Worm (Caenorhabditis elegans) whole organism, young adult: ENCODE measurements around the gene pef-1.

Source experiments
- B0336.3 ChIP-seq: fragments of 200-800 bp; sonication (Bioruptor generic); IDR thresholded peaks from 2 replicates; pipeline ENCODE4 v1.3.6; 2022; ENCODE audit warnings: missing genetic modification characterization, missing compliant biosample characterization
- C17E4.6 ChIP-seq: fragments of 200-800 bp; sonication (Bioruptor generic); IDR thresholded peaks from 2 replicates; pipeline ENCODE4 v1.3.6; 2022; ENCODE audit warnings: missing genetic modification reagents, missing genetic modification characterization, missing compliant biosample characterization
- D2030.7 ChIP-seq: fragments of 200-800 bp; sonication (Bioruptor generic); IDR thresholded peaks from 2 replicates; pipeline ENCODE4 v1.3.6; 2022; ENCODE audit warnings: missing genetic modification reagents, missing genetic modification characterization, missing compliant biosample characterization
- F23B12.7 ChIP-seq: sonication (generic microtip); optimal IDR thresholded peaks from 2 replicates; lab custom pipeline; 2017; ENCODE audit warnings: missing genetic modification characterization, mild to moderate bottlenecking, missing compliant biosample characterization, antibody characterized with exemption, moderate library complexity; ENCODE audit not compliant: insufficient read depth
- F49E8.2 ChIP-seq: sonication (generic microtip); optimal IDR thresholded peaks from 3 replicates; lab custom pipeline; 2017; ENCODE audit warnings: missing genetic modification characterization, mild to moderate bottlenecking, missing compliant biosample characterization, antibody characterized with exemption, moderate library complexity; ENCODE audit not compliant: insufficient read depth
- F52B5.7 ChIP-seq: sonication (generic microtip); optimal IDR thresholded peaks from 2 replicates; lab custom pipeline; 2016; ENCODE audit warnings: mild to moderate bottlenecking, missing genetic modification characterization, missing compliant biosample characterization
- K11D2.4 ChIP-seq: fragments of 200-800 bp; sonication (Bioruptor generic); IDR thresholded peaks from 2 replicates; pipeline ENCODE4 v1.3.6; 2022; ENCODE audit warnings: missing genetic modification reagents, missing genetic modification characterization, missing compliant biosample characterization
- Y53G8AR.9 ChIP-seq: fragments of 200-800 bp; sonication (Bioruptor generic); conservative IDR thresholded peaks from 2 replicates; pipeline ENCODE4 v1.3.6; 2022; ENCODE audit warnings: missing genetic modification reagents, missing genetic modification characterization, missing compliant biosample characterization
- Y56A3A.18 ChIP-seq: fragments of 200-800 bp; sonication (Bioruptor generic); IDR thresholded peaks from 2 replicates; pipeline ENCODE4 v1.3.6; 2022; ENCODE audit warnings: missing genetic modification reagents, missing genetic modification characterization, missing compliant biosample characterization
- Y67H2A.10 ChIP-seq: fragments of 200-800 bp; sonication (Bioruptor generic); conservative IDR thresholded peaks from 2 replicates; pipeline ENCODE4 v1.3.6; 2022; ENCODE audit warnings: missing genetic modification reagents, missing genetic modification characterization, missing compliant biosample characterization
- Y95B8A.8 ChIP-seq: fragments of 200-800 bp; sonication (Bioruptor generic); IDR thresholded peaks from 2 replicates; pipeline ENCODE4 v1.3.6; 2022; ENCODE audit warnings: missing genetic modification reagents, missing genetic modification characterization, missing compliant biosample characterization
- akir-1 ChIP-seq: fragments of 200-800 bp; sonication (Bioruptor generic); optimal IDR thresholded peaks from 2 replicates; lab custom pipeline; 2018; ENCODE audit warnings: mild to moderate bottlenecking, missing genetic modification characterization, moderate library complexity, missing compliant biosample characterization
- attf-3 ChIP-seq: fragments of 200-800 bp; sonication (Bioruptor generic); conservative IDR thresholded peaks from 2 replicates; pipeline ENCODE4 v1.3.6; 2022; ENCODE audit warnings: missing genetic modification reagents, missing genetic modification characterization, missing compliant biosample characterization
- attf-6 ChIP-seq: fragments of 200-800 bp; sonication (Bioruptor generic); IDR thresholded peaks from 2 replicates; pipeline ENCODE4 v1.3.6; 2022; ENCODE audit warnings: missing genetic modification reagents, missing genetic modification characterization, missing compliant biosample characterization
- bed-1 ChIP-seq: fragments of 200-800 bp; sonication (Bioruptor generic); IDR thresholded peaks from 2 replicates; pipeline ENCODE4 v1.3.6; 2022; ENCODE audit warnings: missing genetic modification reagents, missing genetic modification characterization, missing compliant biosample characterization
- ceh-91 ChIP-seq: fragments of 200-800 bp; sonication (Bioruptor generic); IDR thresholded peaks from 2 replicates; pipeline ENCODE4 v1.3.6; 2022; ENCODE audit warnings: missing genetic modification reagents, missing genetic modification characterization, missing compliant biosample characterization
- chd-7 ChIP-seq: sonication (generic microtip); optimal IDR thresholded peaks from 2 replicates; lab custom pipeline; 2016; ENCODE audit warnings: mild to moderate bottlenecking, missing genetic modification characterization, moderate library complexity, missing compliant biosample characterization
- egl-44 ChIP-seq: fragments of 200-800 bp; sonication (Bioruptor generic); IDR thresholded peaks from 2 replicates; pipeline ENCODE4 v1.3.6; 2022; ENCODE audit warnings: missing genetic modification reagents, missing genetic modification characterization, missing compliant biosample characterization
- ekl-4 ChIP-seq: fragments of 200-800 bp; sonication (Bioruptor generic); IDR thresholded peaks from 2 replicates; pipeline ENCODE4 v1.3.6; 2022; ENCODE audit warnings: missing genetic modification reagents, missing genetic modification characterization, missing compliant biosample characterization
- fkh-3 ChIP-seq: sonication (generic microtip); optimal IDR thresholded peaks from 2 replicates; lab custom pipeline; 2016; ENCODE audit warnings: mild to moderate bottlenecking, missing genetic modification characterization, missing compliant biosample characterization
- hmg-1.2 ChIP-seq: fragments of 200-800 bp; sonication (Bioruptor generic); IDR thresholded peaks from 2 replicates; pipeline ENCODE4 v1.3.6; 2022; ENCODE audit warnings: missing genetic modification reagents, missing genetic modification characterization, missing compliant biosample characterization
- hsf-1 ChIP-seq: fragments of 200-800 bp; sonication (Bioruptor generic); IDR thresholded peaks from 2 replicates; pipeline ENCODE4 v1.3.6; 2022; ENCODE audit warnings: missing genetic modification reagents, missing genetic modification characterization, missing compliant biosample characterization
- lir-1 ChIP-seq: fragments of 200-800 bp; sonication (Bioruptor generic); conservative IDR thresholded peaks from 2 replicates; pipeline ENCODE4 v1.3.6; 2022; ENCODE audit warnings: missing genetic modification reagents, missing genetic modification characterization, missing compliant biosample characterization
- madf-6 ChIP-seq: fragments of 200-800 bp; sonication (Bioruptor generic); IDR thresholded peaks from 2 replicates; pipeline ENCODE4 v1.3.6; 2022; ENCODE audit warnings: missing genetic modification reagents, missing genetic modification characterization, missing compliant biosample characterization
- madf-8 ChIP-seq: fragments of 200-800 bp; sonication (Bioruptor generic); conservative IDR thresholded peaks from 2 replicates; pipeline ENCODE4 v1.3.6; 2022; ENCODE audit warnings: missing genetic modification reagents, missing genetic modification characterization, missing compliant biosample characterization
- mel-28 ChIP-seq: sonication (generic microtip); optimal IDR thresholded peaks from 2 replicates; lab custom pipeline; 2016; ENCODE audit warnings: borderline replicate concordance, mild to moderate bottlenecking, missing genetic modification characterization, missing compliant biosample characterization
- mes-4 ChIP-seq: sonication (generic microtip); optimal IDR thresholded peaks from 2 replicates; lab custom pipeline; 2016; ENCODE audit warnings: missing genotype, missing genetic modification characterization, missing compliant biosample characterization
- nfya-1 ChIP-seq: sonication (generic microtip); optimal IDR thresholded peaks from 2 replicates; lab custom pipeline; 2017; ENCODE audit warnings: antibody characterized with exemption, missing compliant biosample characterization, missing genetic modification characterization, borderline replicate concordance; ENCODE audit not compliant: insufficient read depth
- nfyb-1 ChIP-seq: fragments of 200-800 bp; sonication (Bioruptor generic); IDR thresholded peaks from 2 replicates; pipeline ENCODE4 v1.3.6; 2022; ENCODE audit warnings: missing genetic modification reagents, missing genetic modification characterization, missing compliant biosample characterization
- pbrm-1 ChIP-seq: fragments of 200-800 bp; sonication (Bioruptor generic); IDR thresholded peaks from 2 replicates; pipeline ENCODE4 v1.3.6; 2022; ENCODE audit warnings: missing genetic modification reagents, missing genetic modification characterization, missing compliant biosample characterization
- repo-1 ChIP-seq: sonication (generic microtip); optimal IDR thresholded peaks from 2 replicates; lab custom pipeline; 2017; ENCODE audit warnings: mild to moderate bottlenecking, missing genetic modification characterization, missing compliant biosample characterization
- rpc-1 ChIP-seq, 2 experiments: fragments of 150-350 bp in 1 of 2; sonication (generic microtip) in 1 of 2; optimal IDR thresholded peaks; 2 replicates each; lab custom pipeline; 2014 to 2018; ENCODE audit warnings: missing biosample characterization in 1 of 2, missing genetic modification characterization in 1 of 2, missing genetic modification reagents in 1 of 2, missing genotype in 1 of 2
- snpc-1.1 ChIP-seq: sonication (generic microtip); optimal IDR thresholded peaks from 2 replicates; lab custom pipeline; 2017; ENCODE audit warnings: missing genetic modification characterization, mild to moderate bottlenecking, missing compliant biosample characterization, antibody characterized with exemption, moderate library complexity, missing genotype, missing genetic modification reagents; ENCODE audit not compliant: insufficient read depth
- snpc-4 ChIP-seq, 5 experiments: fragments of 150-350 bp in 1 of 5; sonication (generic microtip) in 4 of 5; optimal IDR thresholded peaks; 2 replicates each; lab custom pipeline; 2014 to 2018; ENCODE audit warnings: missing genetic modification characterization in 5 of 5, missing biosample characterization in 3 of 5, antibody characterized with exemption in 2 of 5, mild to moderate bottlenecking in 2 of 5, missing compliant biosample characterization in 2 of 5, missing genotype in 2 of 5, moderate library complexity in 2 of 5, missing genetic modification reagents in 1 of 5
- somi-1 ChIP-seq: fragments of 200-800 bp; sonication (Bioruptor generic); optimal IDR thresholded peaks from 2 replicates; lab custom pipeline; 2018; ENCODE audit warnings: mild to moderate bottlenecking, missing genetic modification characterization, missing compliant biosample characterization
- tbx-9 ChIP-seq: sonication (generic microtip); optimal IDR thresholded peaks from 2 replicates; lab custom pipeline; 2016; ENCODE audit warnings: borderline replicate concordance, missing genetic modification characterization, inconsistent platforms, missing compliant biosample characterization
- tlf-1 ChIP-seq: fragments of 200-800 bp; sonication (Bioruptor generic); optimal IDR thresholded peaks from 2 replicates; lab custom pipeline; 2018; ENCODE audit warnings: mild to moderate bottlenecking, missing genetic modification characterization, missing compliant biosample characterization
- zim-3 ChIP-seq: sonication (generic microtip); optimal IDR thresholded peaks from 2 replicates; lab custom pipeline; 2017; ENCODE audit warnings: mild to moderate bottlenecking, missing genetic modification characterization, moderate library complexity, missing compliant biosample characterization

Gene pef-1

DNA sequence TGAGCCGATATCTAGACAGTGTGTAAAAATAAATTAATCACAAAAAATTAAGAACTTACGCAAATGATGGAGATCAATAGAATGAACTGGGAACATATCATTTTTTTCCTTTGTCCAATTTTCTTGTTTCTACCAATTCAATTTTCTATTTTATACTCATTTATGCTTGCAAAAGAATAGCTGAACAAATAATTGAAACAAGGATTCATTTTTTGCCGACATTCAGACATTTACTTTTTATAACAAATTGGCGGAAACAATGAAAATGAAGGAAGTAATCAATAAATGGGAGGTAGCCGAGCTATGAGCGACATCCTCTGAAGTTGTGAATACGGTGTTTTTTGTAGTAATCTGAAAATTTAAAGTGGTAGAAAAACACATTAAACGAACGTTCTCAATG is 9.2 kb downstream of the pef-1 start, which contains the start of gene idpp-13 (continued):
- TF ChIP-seq madf-8 (GFP tag; lab: Robert Waterston, UW) (no peak), fkh-3 (tag; lab: Kevin White, UChicago) (no peak), zim-3 (tag; lab: Kevin White, UChicago) (no peak)
- TF ChIP-seq, all 124 proteins: peak for 0

DNA sequence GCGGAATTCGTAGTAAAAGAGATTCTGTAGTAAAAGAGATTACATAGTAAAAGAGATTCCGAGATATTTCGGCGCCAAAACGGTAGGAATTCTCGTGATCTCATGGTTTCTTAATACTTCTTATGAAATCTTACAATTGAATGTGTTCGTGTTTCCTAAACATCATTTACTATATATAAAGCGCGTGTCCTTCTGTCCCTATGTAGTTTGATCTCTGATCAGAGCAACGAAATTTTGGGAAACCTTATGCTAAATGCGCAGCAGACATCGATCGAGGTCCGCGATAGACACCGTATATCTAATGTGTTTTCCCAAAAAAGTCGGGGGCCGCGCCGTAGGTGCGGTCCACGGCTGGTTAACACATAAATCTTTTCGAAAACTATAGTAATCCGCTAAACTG is 13.3 kb downstream of the pef-1 start:
- TF ChIP-seq hmg-1.2 (GFP tag; lab: Robert Waterston, UW): peak; percentile 31; the same call in 1 of the 2 replicates
- 0 out of 2 replicates have a peak, but pooled peaks have one; percentile 19 for TF ChIP-seq pbrm-1 (GFP tag; lab: Robert Waterston, UW)
- peak; percentile 64 for TF ChIP-seq snpc-1.1 (tag; lab: Kevin White, UChicago)
- peak; percentile 65; the same call in 1 of the 2 replicates for TF ChIP-seq attf-6 (GFP tag; lab: Robert Waterston, UW)
- TF ChIP-seq snpc-4 (GFP tag; optimal IDR thresholded peaks at IDR 0.05; lab: Kevin White, UChicago): peak; percentile 30
- TF ChIP-seq snpc-4 (tag; optimal IDR thresholded peaks at IDR 0.05; lab: Kevin White, UChicago): peak in 1 of 4 experiments; percentile 90

DNA sequence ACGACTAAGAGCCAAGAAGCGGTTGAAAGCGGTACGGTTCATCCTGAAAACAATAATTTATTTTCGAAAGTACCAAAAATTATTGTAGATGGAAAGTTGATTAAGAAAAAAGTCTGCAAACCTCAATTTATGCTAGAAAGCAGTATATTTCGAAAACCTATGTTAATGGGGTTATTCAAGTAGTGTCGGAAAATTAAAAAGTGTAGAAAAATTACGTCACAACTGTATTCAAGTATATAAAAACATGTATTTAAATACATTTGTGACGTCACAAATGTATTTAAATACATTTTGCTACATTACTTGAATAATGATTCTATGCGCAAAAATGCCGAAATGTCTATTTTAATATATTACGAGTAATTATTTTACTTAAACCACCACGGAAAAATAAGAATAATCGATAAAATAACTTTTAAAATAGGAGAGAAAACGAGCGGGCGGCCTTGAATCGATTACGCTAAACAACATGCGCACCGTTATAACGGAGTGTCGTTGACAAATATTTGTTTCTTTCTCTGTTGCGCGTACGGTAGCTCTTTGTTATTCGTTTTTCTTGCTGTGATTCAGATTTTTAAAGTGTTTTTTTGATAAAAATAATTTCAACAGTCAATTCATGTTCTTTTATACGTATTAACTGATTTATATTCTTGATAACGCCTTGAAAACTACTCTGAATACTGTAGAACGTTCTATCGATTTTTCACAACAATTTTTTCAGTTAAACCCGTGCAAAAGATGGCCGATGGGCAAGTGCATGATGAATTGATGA is 15.4 kb downstream of the pef-1 start, which contains the start of the genes F23H11.5 and bra-2:
Gene F23H11.5 (minus strand): TSS at position 51 of the 772 bp plus-strand sequence.
Gene bra-2 (plus strand): TSS at position 722 of the 772 bp plus-strand sequence.
- peak; percentile 4 for TF ChIP-seq F23B12.7 (tag; lab: Kevin White, UChicago)
- TF ChIP-seq attf-3 (GFP tag; lab: Robert Waterston, UW): peak; percentile 92
- no peak for TF ChIP-seq bed-1
- TF ChIP-seq tbx-9: no peak

DNA sequence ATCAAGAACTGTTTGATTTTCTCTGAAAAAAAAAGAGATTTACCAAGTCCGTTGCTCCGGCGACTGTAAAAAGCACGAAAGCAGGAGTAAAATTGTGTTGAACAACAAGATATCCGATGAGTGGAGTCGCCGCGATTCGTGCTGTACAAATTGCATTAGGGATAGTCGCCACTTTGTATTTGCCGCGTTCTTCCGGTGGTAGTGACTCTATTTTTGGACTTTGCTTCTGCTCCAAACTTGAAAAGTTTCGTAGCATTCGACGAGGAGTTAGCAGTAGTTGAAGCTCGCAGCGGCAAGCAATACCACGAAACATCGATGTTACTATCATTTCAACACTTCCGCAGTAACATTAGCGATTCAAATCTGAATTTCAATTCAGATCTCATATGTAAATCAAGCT is 16.6 kb downstream of the pef-1 start, which contains the start of gene crls-1:
Gene crls-1 (minus strand): TSS at position 363 of the 400 bp plus-strand sequence.
- TF ChIP-seq F49E8.2 (tag; lab: Kevin White, UChicago) (no peak), nfyb-1 (GFP tag; lab: Robert Waterston, UW) (0 out of 2 replicates have a peak, but pooled peaks have one; percentile 37), ekl-4 (GFP tag; lab: Robert Waterston, UW) (peak; percentile 58; the same call in 1 of the 2 replicates), Y56A3A.18 (no peak), madf-8 (GFP tag; lab: Robert Waterston, UW) (no peak), chd-7 (tag; lab: Kevin White, UChicago) (peak; percentile 25), egl-44 (no peak), hmg-1.2 (GFP tag; lab: Robert Waterston, UW) (no peak), lir-1 (GFP tag; lab: Robert Waterston, UW) (no peak), madf-6 (GFP tag; lab: Robert Waterston, UW) (peak; percentile 14; the same call in 1 of the 2 replicates), C17E4.6 (GFP tag; lab: Robert Waterston, UW) (no peak), akir-1 (no peak), ceh-91 (GFP tag; lab: Robert Waterston, UW) (no peak), somi-1 (no peak), F52B5.7 (tag; lab: Kevin White, UChicago) (peak; percentile 26), B0336.3 (GFP tag; lab: Robert Waterston, UW) (0 out of 2 replicates have a peak, but pooled peaks have one; percentile 30), hsf-1 (GFP tag; lab: Robert Waterston, UW) (peak; percentile 59; the same call in 1 of the 2 replicates), pbrm-1 (GFP tag; lab: Robert Waterston, UW) (no peak), mes-4 (tag; lab: Kevin White, UChicago) (no peak), K11D2.4 (GFP tag; lab: Robert Waterston, UW) (no peak), attf-3 (GFP tag; lab: Robert Waterston, UW) (no peak), Y95B8A.8 (GFP tag; lab: Robert Waterston, UW) (0 out of 2 replicates have a peak, but pooled peaks have one; percentile 17), repo-1 (tag; lab: Kevin White, UChicago) (peak; percentile 72), Y53G8AR.9 (GFP tag; lab: Robert Waterston, UW) (peak; percentile 53; the same call in 1 of the 2 replicates), rpc-1 (optimal IDR thresholded peaks at IDR 0.05; lab: Kevin White, UChicago) (no peak), rpc-1 (tag; optimal IDR thresholded peaks at IDR 0.05; lab: Kevin White, UChicago) (no peak), D2030.7 (GFP tag; lab: Robert Waterston, UW) (peak; percentile 14; the same call in 1 of the 2 replicates), mel-28 (tag; lab: Kevin White, UChicago) (no peak), nfya-1 (tag; lab: Kevin White, UChicago) (no peak), tlf-1 (peak; percentile 16), Y67H2A.10 (GFP tag; lab: Robert Waterston, UW) (no peak)
